Fruit fly (Drosophila melanogaster): ENCODE results near the gene RPA3.
"Not testable (repeated sequence)": the region's sequence is repeated elsewhere in the genome, so short reads cannot be mapped to it uniquely, and the experiment has no call there.

RPA3 gene

DNA sequence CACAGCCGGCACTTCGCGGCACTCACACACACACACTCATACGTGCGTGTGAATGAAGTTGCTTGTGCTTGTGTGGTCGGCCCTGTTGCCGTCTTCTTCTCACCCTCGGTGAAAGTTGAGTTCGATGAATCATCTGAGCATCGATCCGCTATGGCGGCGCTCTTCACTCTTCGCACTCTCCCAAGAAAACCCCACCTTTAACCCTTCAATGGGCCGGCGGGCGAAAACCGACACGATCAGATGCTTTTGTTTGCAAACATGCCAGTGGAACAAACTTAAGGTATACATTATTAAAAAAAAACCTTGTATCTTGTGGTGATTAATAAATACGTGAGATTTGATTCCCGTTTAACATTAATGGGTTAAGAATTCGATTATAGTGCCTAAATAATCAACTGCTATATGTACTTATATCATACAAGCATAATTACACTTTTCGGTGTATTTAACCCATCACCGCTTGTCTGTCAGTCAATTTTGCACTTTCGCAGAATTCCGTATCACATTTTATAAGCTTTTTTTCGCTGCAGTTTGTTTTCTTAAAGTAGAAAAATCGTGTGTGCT lies 14.8 kb downstream of the RPA3 start:
- no peak for TF ChIP-seq Dll (optimal IDR thresholded peaks at IDR 0.05)

DNA sequence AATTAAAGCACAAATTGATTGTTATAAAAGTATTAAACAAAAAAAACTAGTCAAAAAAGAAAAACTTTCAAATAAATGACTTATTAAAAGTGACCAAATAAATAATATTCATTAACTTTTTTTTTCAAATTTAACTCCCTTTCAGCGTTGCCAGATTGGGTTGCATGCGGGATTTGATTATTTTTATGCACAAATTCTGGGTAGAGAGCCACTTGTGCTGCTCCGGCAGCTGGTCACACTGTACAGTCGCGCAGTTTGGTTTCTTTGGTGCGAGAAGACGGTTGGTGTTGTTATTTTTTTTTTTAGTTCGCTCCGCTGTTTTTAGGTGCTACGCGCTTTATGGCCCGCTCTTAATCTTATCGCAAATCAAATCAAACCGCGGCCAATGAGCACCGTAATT lies 16.1 kb downstream of the RPA3 start, which contains the start of gene rho-4:
Gene rho-4, plus strand, starts transcription at position 250 of the 400 bp plus-strand sequence.
- TF ChIP-seq CG8478, pan, Dll (optimal IDR thresholded peaks at IDR 0.05): not testable (repeated sequence)

DNA sequence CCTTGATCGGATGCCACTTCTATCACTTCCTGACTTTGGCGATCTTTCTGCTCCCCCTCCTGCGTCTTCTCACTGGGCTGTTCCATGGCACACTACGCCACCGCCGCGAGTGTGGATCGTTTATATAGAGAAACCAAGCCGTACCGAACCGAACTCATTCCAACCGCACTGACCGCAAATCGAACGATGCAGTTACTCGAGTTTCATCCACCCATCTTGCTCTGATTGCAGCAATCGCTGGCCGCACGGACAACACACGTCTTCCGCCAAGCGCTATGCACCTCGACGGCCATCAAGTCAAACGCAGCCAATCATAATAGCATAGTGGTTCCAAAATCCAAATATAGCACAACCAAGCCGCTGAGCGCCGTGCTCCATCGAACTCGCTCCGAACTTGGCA lies 31.6 kb downstream of the RPA3 start, which contains the start of gene pkm:
Gene pkm, minus strand, starts transcription at position 101 of the 400 bp plus-strand sequence.
- no peak for TF ChIP-seq psq (optimal IDR thresholded peaks at IDR 0.05)
- no peak for TF ChIP-seq pan (optimal IDR thresholded peaks at IDR 0.05)

DNA sequence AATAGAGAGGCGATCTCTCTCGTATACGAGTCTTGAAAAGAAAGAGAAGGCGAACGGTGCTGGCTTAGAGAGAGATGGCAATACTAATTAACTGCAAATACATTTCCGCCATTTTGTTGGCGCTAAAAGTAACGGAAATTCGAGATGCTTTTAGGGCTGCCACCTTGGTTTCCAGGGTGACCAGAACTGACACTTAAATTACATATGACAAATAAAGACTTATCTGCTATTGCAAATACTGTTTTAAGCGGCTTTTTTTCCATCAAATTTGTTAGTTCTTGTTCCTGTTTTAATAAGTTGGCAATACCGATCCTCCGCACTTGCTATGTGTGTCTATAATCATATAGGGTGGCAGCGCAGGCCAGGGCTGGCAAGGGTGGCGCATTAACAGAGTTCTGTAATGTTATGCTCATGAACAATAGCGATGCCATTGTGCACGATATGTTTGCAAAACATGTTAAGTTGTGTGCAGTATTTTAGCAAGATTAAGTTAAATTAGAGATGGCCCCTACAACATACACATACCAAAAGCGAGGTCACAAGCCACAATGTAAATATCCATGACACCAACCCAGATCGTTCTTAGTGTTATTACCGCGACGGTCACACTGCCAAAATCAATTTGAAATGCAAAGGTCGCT lies 35.3 kb downstream of the RPA3 start, which contains the start of gene nod:
Gene nod, plus strand, starts transcription at position 573 of the 641 bp plus-strand sequence.
- TF ChIP-seq EcR (GFP tag; optimal IDR thresholded peaks at IDR 0.05): no peak
- no peak for TF ChIP-seq pan (optimal IDR thresholded peaks at IDR 0.05)
- TF ChIP-seq usp (GFP tag; optimal IDR thresholded peaks at IDR 0.05): no peak
- TF ChIP-seq CG8478 (optimal IDR thresholded peaks at IDR 0.05): no peak
- no peak for TF ChIP-seq psq (optimal IDR thresholded peaks at IDR 0.05)
- no peak for TF ChIP-seq Dll (optimal IDR thresholded peaks at IDR 0.05)

DNA sequence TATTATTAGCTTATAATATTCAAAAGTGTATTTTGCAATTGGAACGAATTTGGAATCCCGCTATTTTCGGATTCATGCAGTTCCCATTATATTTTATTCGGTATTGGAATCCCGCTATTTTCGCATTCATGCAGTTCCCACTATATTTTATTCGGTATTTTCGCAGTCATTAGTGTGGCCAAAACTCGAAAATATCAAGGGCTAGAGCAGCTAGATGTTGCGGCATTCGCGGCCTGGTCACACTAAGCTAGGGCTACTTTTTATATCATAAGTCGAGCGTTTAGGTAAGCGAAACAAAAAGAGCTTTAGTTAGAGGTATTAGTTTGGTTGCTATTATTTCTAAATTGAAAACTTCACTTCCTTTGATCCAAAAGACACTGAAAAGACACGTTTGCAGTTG lies 36.8 kb downstream of the RPA3 start:
- no peak for TF ChIP-seq EcR (GFP tag; optimal IDR thresholded peaks at IDR 0.05)
- no peak for TF ChIP-seq pan (optimal IDR thresholded peaks at IDR 0.05)
- TF ChIP-seq Dll (optimal IDR thresholded peaks at IDR 0.05): no peak
- no peak for TF ChIP-seq psq (optimal IDR thresholded peaks at IDR 0.05)
- no peak for TF ChIP-seq CG8478 (optimal IDR thresholded peaks at IDR 0.05)
- no peak for TF ChIP-seq usp (GFP tag; optimal IDR thresholded peaks at IDR 0.05)

DNA sequence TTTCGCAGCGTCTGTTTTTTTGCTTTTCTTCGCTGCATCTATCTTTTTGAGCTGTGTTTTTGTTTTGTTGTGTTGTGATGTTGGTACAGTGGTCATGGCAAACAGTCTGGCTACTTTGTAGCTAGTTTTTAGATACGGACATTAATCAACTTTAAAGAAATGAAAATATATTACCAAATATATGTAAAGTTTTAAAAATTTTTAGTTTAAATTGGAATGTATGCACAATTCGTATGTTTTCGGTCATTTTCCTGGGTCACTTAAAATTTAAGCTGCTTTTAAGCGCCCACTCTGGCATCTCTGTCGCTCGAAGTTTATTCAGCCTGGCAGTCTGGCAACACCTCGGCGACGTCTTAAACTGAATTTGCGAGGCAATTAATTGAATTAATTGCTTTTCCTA lies 39.1 kb downstream of the RPA3 start, which contains the start of gene CG11695:
Gene CG11695, plus strand, starts transcription at position 344 of the 400 bp plus-strand sequence.
- TF ChIP-seq pan (optimal IDR thresholded peaks at IDR 0.05): no peak
- no peak for TF ChIP-seq usp (GFP tag; optimal IDR thresholded peaks at IDR 0.05)
- no peak for TF ChIP-seq psq (optimal IDR thresholded peaks at IDR 0.05)

DNA sequence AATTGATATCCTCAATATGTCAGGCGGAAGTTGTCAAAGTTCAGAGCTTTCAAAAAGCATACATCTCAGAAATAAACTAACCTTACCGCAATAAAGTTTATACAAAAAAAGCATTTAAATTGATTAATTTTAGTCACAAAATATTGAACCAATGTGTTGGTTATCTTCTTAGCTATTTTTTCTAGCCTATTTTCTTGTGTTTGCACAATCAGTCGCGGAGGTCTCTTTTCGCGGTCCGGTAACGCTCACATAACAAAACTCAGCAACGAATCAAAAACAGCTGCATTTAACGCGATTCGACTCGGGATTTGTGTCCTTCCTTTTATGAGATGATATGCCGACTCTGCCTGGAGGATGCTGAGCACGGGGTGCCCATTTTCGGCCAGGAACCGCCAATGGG lies 42.1 kb downstream of the RPA3 start, which contains the start of gene CG11696:
Gene CG11696, plus strand, starts transcription at position 203 of the 400 bp plus-strand sequence.
- TF ChIP-seq EcR (GFP tag; optimal IDR thresholded peaks at IDR 0.05) (no peak), CG8478 (optimal IDR thresholded peaks at IDR 0.05) (no peak)

DNA sequence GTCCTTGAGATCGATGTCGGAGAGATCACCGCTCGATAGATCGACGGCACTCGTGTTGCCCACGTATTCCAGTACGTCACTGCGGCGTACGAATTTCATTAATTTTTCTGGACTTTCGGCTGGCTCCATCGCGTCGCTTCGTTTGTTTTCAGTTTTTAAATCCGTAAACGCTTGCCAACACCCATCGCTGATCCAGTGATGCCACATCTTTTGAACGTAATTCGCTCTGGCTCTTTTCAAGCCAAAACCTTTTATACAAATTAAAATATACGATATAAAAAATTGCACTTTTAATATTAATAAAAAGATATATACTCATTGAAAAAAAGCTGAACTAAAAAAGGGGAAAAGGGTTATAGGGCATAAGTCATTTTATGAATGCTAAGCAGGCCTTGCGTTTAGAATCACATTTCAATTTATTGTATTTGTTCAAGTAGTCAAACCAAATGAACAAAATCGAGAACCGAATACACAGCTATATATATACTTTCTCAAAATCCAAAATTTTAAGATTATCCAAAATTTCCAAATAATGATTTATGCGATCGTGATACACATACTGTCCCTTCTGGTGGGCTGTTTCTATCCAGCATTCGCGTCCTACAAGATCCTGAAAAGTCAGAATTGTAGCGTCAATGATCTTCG lies 43.2 kb downstream of the RPA3 start, which contains the start of the genes Kmn1 and Reepl1:
Gene Kmn1, minus strand, starts transcription at position 173 of the 645 bp plus-strand sequence.
Gene Reepl1, plus strand, starts transcription at position 438 of the 645 bp plus-strand sequence.
- TF ChIP-seq CG8478 (optimal IDR thresholded peaks at IDR 0.05) (no peak), usp (GFP tag; optimal IDR thresholded peaks at IDR 0.05) (no peak), pan (optimal IDR thresholded peaks at IDR 0.05) (no peak), Dll (optimal IDR thresholded peaks at IDR 0.05) (no peak), psq (optimal IDR thresholded peaks at IDR 0.05) (no peak), EcR (GFP tag; optimal IDR thresholded peaks at IDR 0.05) (no peak)

DNA sequence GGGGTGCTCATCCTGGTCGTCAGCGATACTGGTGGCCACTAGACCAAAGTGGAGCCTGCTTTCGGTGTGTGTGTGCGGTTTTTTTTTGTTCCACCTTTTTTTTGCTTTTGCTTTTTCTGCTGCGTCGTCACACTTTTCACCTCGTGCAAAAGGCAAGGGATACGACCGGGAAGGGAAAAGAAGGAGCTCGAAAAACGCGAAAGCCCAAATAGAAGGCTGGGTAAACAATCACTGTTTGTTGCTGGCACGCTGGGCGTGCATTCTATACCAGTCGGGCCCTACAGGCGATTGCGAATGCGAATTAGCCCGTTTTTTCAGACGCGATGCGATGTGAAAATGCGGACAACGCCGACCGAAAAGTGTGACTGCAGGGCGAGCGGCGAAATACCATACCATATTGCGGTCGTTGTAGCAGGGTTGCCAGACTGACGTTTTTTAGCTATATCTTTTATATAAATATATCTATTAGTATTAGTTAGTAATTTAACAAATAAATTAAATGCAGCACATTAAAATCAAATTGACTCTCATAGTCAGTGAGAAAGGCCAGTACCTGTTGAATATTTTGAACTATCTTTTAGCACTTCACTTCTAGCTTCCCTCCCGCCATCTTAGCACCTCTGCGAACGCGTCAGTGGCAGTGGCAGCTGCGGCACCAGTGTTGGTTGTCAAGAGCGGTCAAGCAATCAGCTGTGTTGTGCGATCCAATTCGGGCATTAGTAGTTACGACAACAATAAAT lies 45.5 kb downstream of the RPA3 start, which contains the start of the genes Polr2A and CG11699:
Gene Polr2A, minus strand, starts transcription at position 371 of the 740 bp plus-strand sequence.
Gene CG11699, plus strand, starts transcription at position 666 of the 740 bp plus-strand sequence.
- TF ChIP-seq Dll (optimal IDR thresholded peaks at IDR 0.05): no peak
- TF ChIP-seq psq (optimal IDR thresholded peaks at IDR 0.05): no peak
- no peak for TF ChIP-seq pan (optimal IDR thresholded peaks at IDR 0.05)
- TF ChIP-seq usp (GFP tag; optimal IDR thresholded peaks at IDR 0.05): no peak
- TF ChIP-seq CG8478 (optimal IDR thresholded peaks at IDR 0.05): no peak
- no peak for TF ChIP-seq EcR (GFP tag; optimal IDR thresholded peaks at IDR 0.05)
